Worm (Caenorhabditis elegans) whole organism, L1 larva: ENCODE data around the gene mpz-3.

Experiments
- C04F5.9 ChIP-seq: sonication (generic microtip); optimal IDR thresholded peaks from 2 replicates; lab custom pipeline; 2016; ENCODE audit warnings: missing genetic modification characterization, missing compliant biosample characterization
- C34B4.2 ChIP-seq: sonication (generic microtip); optimal IDR thresholded peaks from 2 replicates; lab custom pipeline; 2017; ENCODE audit warnings: mild to moderate bottlenecking, missing genetic modification characterization, missing compliant biosample characterization
- F16B12.6 ChIP-seq: fragments of 150-350 bp; optimal IDR thresholded peaks from 2 replicates; lab custom pipeline; 2014; ENCODE audit warnings: missing biosample characterization, missing genetic modification characterization
- alr-1 ChIP-seq: fragments of 200-800 bp; sonication (Bioruptor generic); optimal IDR thresholded peaks from 2 replicates; lab custom pipeline; 2018; ENCODE audit warnings: borderline replicate concordance, mild to moderate bottlenecking, missing genetic modification characterization, missing compliant biosample characterization
- aly-2 ChIP-seq: fragments of 150-350 bp; optimal IDR thresholded peaks from 2 replicates; lab custom pipeline; 2014; ENCODE audit warnings: missing biosample characterization, missing genetic modification characterization
- ama-1 ChIP-seq: fragments of 150-350 bp; optimal IDR thresholded peaks from 2 replicates; lab custom pipeline; 2014
- blmp-1 ChIP-seq: fragments of 150-350 bp; optimal IDR thresholded peaks from 2 replicates; lab custom pipeline; 2014; ENCODE audit warnings: missing biosample characterization, missing genetic modification characterization
- ceh-82 ChIP-seq, 3 experiments: fragments of 150-350 bp in 1 of 3; sonication (generic microtip) in 2 of 3; optimal IDR thresholded peaks; 2 replicates each; lab custom pipeline; 2014 to 2017; ENCODE audit warnings: missing biosample characterization in 3 of 3, missing genetic modification characterization in 3 of 3
- ceh-88 ChIP-seq: fragments of 200-800 bp; sonication (Bioruptor generic); IDR thresholded peaks from 2 replicates; pipeline ENCODE4 v1.3.6; 2022; ENCODE audit warnings: missing genetic modification characterization, missing compliant biosample characterization
- ceh-90 ChIP-seq: sonication (generic microtip); optimal IDR thresholded peaks from 2 replicates; lab custom pipeline; 2016; ENCODE audit warnings: missing genetic modification characterization, missing compliant biosample characterization
- dpl-1 ChIP-seq, 3 experiments: fragments of 150-350 bp in 2 of 3; sonication (generic microtip) in 1 of 3; optimal IDR thresholded peaks; 2 replicates each; lab custom pipeline; 2014 to 2017; ENCODE audit warnings: missing biosample characterization in 3 of 3, missing genetic modification characterization in 3 of 3, missing genetic modification reagents in 3 of 3
- dsc-1 ChIP-seq: sonication (generic microtip); optimal IDR thresholded peaks from 2 replicates; lab custom pipeline; 2016; ENCODE audit warnings: mild to moderate bottlenecking, missing genetic modification characterization, missing compliant biosample characterization
- efl-3 ChIP-seq: fragments of 200-800 bp; sonication (Bioruptor generic); optimal IDR thresholded peaks from 2 replicates; lab custom pipeline; 2018; ENCODE audit warnings: mild to moderate bottlenecking, missing genetic modification characterization, missing compliant biosample characterization
- egl-13 ChIP-seq: sonication (generic microtip); optimal IDR thresholded peaks from 2 replicates; lab custom pipeline; 2016; ENCODE audit warnings: missing genotype, missing genetic modification reagents, missing genetic modification characterization, missing compliant biosample characterization
- egl-27 ChIP-seq, 2 experiments: fragments of 150-350 bp in 1 of 2; sonication (generic microtip); optimal IDR thresholded peaks; 3 replicates each; lab custom pipeline; 2017 to 2018; ENCODE audit warnings: missing biosample characterization in 2 of 2, missing genetic modification characterization in 2 of 2, missing genetic modification reagents in 2 of 2
- elt-3 ChIP-seq, 6 experiments: fragments of 150-350 bp in 1 of 6; sonication (generic microtip); optimal IDR thresholded peaks; 2 replicates each; lab custom pipeline; 2017 to 2018; ENCODE audit warnings: missing biosample characterization in 6 of 6, missing genetic modification characterization in 6 of 6, inconsistent platforms in 1 of 6
- ets-5 ChIP-seq: fragments of 200-800 bp; sonication (Bioruptor generic); IDR thresholded peaks from 2 replicates; pipeline ENCODE4 v1.3.6; 2022; ENCODE audit warnings: missing genetic modification characterization, missing compliant biosample characterization
- fkh-8 ChIP-seq: sonication (generic microtip); optimal IDR thresholded peaks from 2 replicates; lab custom pipeline; 2016; ENCODE audit warnings: mild to moderate bottlenecking, missing genetic modification characterization, missing compliant biosample characterization
- grh-1 ChIP-seq: fragments of 200-800 bp; sonication (Bioruptor generic); IDR thresholded peaks from 2 replicates; pipeline ENCODE4 v1.3.6; 2022; ENCODE audit warnings: missing genetic modification reagents, missing genetic modification characterization, missing compliant biosample characterization
- hlh-4 ChIP-seq: sonication (generic microtip); optimal IDR thresholded peaks from 2 replicates; lab custom pipeline; 2016; ENCODE audit warnings: mild to moderate bottlenecking, missing genetic modification characterization, missing compliant biosample characterization
- hpl-2 ChIP-seq: fragments of 150-350 bp; optimal IDR thresholded peaks from 2 replicates; lab custom pipeline; 2014; ENCODE audit warnings: missing biosample characterization, missing genetic modification reagents, missing genetic modification characterization
- isw-1 ChIP-seq: fragments of 200-800 bp; sonication (Bioruptor generic); IDR thresholded peaks from 2 replicates; pipeline ENCODE4 v1.3.6; 2022; ENCODE audit warnings: missing genetic modification characterization, missing compliant biosample characterization
- jun-1 ChIP-seq: fragments of 150-350 bp; optimal IDR thresholded peaks from 2 replicates; lab custom pipeline; 2014; ENCODE audit warnings: missing biosample characterization, missing genetic modification reagents, missing genetic modification characterization
- lin-13 ChIP-seq: fragments of 150-350 bp; optimal IDR thresholded peaks from 2 replicates; lab custom pipeline; 2014; ENCODE audit warnings: missing biosample characterization, missing genetic modification reagents, missing genetic modification characterization
- lin-15B ChIP-seq: fragments of 150-350 bp; sonication (generic microtip); optimal IDR thresholded peaks from 3 replicates; lab custom pipeline; 2014; ENCODE audit warnings: missing biosample characterization, missing genetic modification characterization
- lin-39 ChIP-seq: fragments of 150-350 bp; optimal IDR thresholded peaks from 2 replicates; lab custom pipeline; 2014; ENCODE audit warnings: missing biosample characterization, missing genetic modification reagents, missing genetic modification characterization
- lsy-2 ChIP-seq, 2 experiments: fragments of 150-350 bp; optimal IDR thresholded peaks; 2 replicates each; lab custom pipeline; 2014; ENCODE audit warnings: missing biosample characterization in 2 of 2, missing genetic modification characterization in 2 of 2
- mab-9 ChIP-seq: fragments of 200-800 bp; sonication (Bioruptor generic); IDR thresholded peaks from 2 replicates; pipeline ENCODE4 v1.3.6; 2022; ENCODE audit warnings: missing genetic modification reagents, missing genetic modification characterization, missing compliant biosample characterization
- mdl-1 ChIP-seq, 2 experiments: fragments of 150-350 bp; optimal IDR thresholded peaks; 2 replicates each; lab custom pipeline; 2014 to 2017; ENCODE audit warnings: missing biosample characterization in 2 of 2, missing genetic modification characterization in 2 of 2, inconsistent platforms in 1 of 2
- nhr-11 ChIP-seq: fragments of 150-350 bp; optimal IDR thresholded peaks from 2 replicates; lab custom pipeline; 2014; ENCODE audit warnings: missing biosample characterization, missing genetic modification characterization
- nhr-12 ChIP-seq: sonication (generic microtip); optimal IDR thresholded peaks from 2 replicates; lab custom pipeline; 2017; ENCODE audit warnings: missing biosample characterization, missing genetic modification characterization
- nhr-20 ChIP-seq: sonication (generic microtip); optimal IDR thresholded peaks from 2 replicates; lab custom pipeline; 2016; ENCODE audit warnings: mild to moderate bottlenecking, missing genetic modification characterization, missing compliant biosample characterization
- nhr-47 ChIP-seq: sonication (generic microtip); optimal IDR thresholded peaks from 2 replicates; lab custom pipeline; 2016; ENCODE audit warnings: mild to moderate bottlenecking, missing genetic modification characterization, moderate library complexity, missing compliant biosample characterization
- nhr-71 ChIP-seq: sonication (generic microtip); optimal IDR thresholded peaks from 2 replicates; lab custom pipeline; 2016; ENCODE audit warnings: mild to moderate bottlenecking, missing genetic modification characterization, moderate library complexity, missing compliant biosample characterization
- nhr-77 ChIP-seq: fragments of 150-350 bp; optimal IDR thresholded peaks from 2 replicates; lab custom pipeline; 2014; ENCODE audit warnings: missing biosample characterization, missing genetic modification characterization
- nhr-84 ChIP-seq: sonication (generic microtip); optimal IDR thresholded peaks from 2 replicates; lab custom pipeline; 2017; ENCODE audit warnings: missing biosample characterization, missing genetic modification characterization
- nhr-85 ChIP-seq: sonication (generic microtip); peaks from one replicate; lab custom pipeline; 2016; ENCODE audit warnings: missing genetic modification characterization, inconsistent platforms, missing compliant biosample characterization
- nhr-90 ChIP-seq: sonication (generic microtip); optimal IDR thresholded peaks from 2 replicates; lab custom pipeline; 2016; ENCODE audit warnings: mild to moderate bottlenecking, missing genetic modification characterization, missing compliant biosample characterization; ENCODE audit not compliant: poor library complexity
- pag-3 ChIP-seq: sonication (generic microtip); optimal IDR thresholded peaks from 2 replicates; lab custom pipeline; 2017; ENCODE audit warnings: missing genetic modification characterization, mild to moderate bottlenecking, missing compliant biosample characterization, antibody characterized with exemption, borderline replicate concordance; ENCODE audit not compliant: insufficient read depth
- pqm-1 ChIP-seq: sonication (generic microtip); optimal IDR thresholded peaks from 3 replicates; lab custom pipeline; 2017; ENCODE audit warnings: missing biosample characterization, missing genetic modification characterization
- skn-1 ChIP-seq: fragments of 150-350 bp; optimal IDR thresholded peaks from 2 replicates; lab custom pipeline; 2014; ENCODE audit warnings: missing biosample characterization, missing genetic modification characterization
- snpc-4 ChIP-seq: fragments of 150-350 bp; optimal IDR thresholded peaks from 2 replicates; lab custom pipeline; 2014; ENCODE audit warnings: missing biosample characterization, missing genetic modification characterization
- sptf-1 ChIP-seq: fragments of 150-350 bp; optimal IDR thresholded peaks from 2 replicates; lab custom pipeline; 2014; ENCODE audit warnings: missing biosample characterization, missing genetic modification characterization
- sup-37 ChIP-seq: fragments of 200-800 bp; sonication (Bioruptor generic); optimal IDR thresholded peaks from 2 replicates; lab custom pipeline; 2018; ENCODE audit warnings: mild to moderate bottlenecking, missing genetic modification characterization, missing compliant biosample characterization
- swsn-7 ChIP-seq: sonication (generic microtip); optimal IDR thresholded peaks from 2 replicates; lab custom pipeline; 2016; ENCODE audit warnings: missing genetic modification characterization, missing compliant biosample characterization
- tbx-2 ChIP-seq: sonication (generic microtip); optimal IDR thresholded peaks from 2 replicates; lab custom pipeline; 2016; ENCODE audit warnings: missing genetic modification characterization, missing compliant biosample characterization
- tlp-1 ChIP-seq: fragments of 150-350 bp; optimal IDR thresholded peaks from 2 replicates; lab custom pipeline; 2014; ENCODE audit warnings: missing biosample characterization, missing genetic modification characterization
- unc-130 ChIP-seq: fragments of 150-350 bp; optimal IDR thresholded peaks from 2 replicates; lab custom pipeline; 2017; ENCODE audit warnings: missing biosample characterization, missing genetic modification characterization, inconsistent platforms
- unc-30 ChIP-seq: sonication (generic microtip); optimal IDR thresholded peaks from 2 replicates; lab custom pipeline; 2017; ENCODE audit warnings: missing biosample characterization, missing genetic modification characterization
- unc-86 ChIP-seq: sonication (generic microtip); optimal IDR thresholded peaks from 2 replicates; lab custom pipeline; 2016; ENCODE audit warnings: missing genetic modification characterization, missing compliant biosample characterization
- unc-98 ChIP-seq: fragments of 200-800 bp; sonication (Bioruptor generic); IDR thresholded peaks from 2 replicates; pipeline ENCODE4 v1.3.6; 2022; ENCODE audit warnings: missing genetic modification characterization, missing compliant biosample characterization
- xbp-1 ChIP-seq: sonication (generic microtip); optimal IDR thresholded peaks from 2 replicates; lab custom pipeline; 2016; ENCODE audit warnings: missing genetic modification characterization, missing compliant biosample characterization
- zip-4 ChIP-seq: fragments of 200-800 bp; sonication (Bioruptor generic); optimal IDR thresholded peaks from 2 replicates; lab custom pipeline; 2018; ENCODE audit warnings: mild to moderate bottlenecking, missing genetic modification characterization, moderate library complexity, missing compliant biosample characterization
- ztf-4 ChIP-seq: fragments of 150-350 bp; optimal IDR thresholded peaks from 2 replicates; lab custom pipeline; 2014; ENCODE audit warnings: missing biosample characterization, missing genetic modification characterization

mpz-3 gene

DNA sequence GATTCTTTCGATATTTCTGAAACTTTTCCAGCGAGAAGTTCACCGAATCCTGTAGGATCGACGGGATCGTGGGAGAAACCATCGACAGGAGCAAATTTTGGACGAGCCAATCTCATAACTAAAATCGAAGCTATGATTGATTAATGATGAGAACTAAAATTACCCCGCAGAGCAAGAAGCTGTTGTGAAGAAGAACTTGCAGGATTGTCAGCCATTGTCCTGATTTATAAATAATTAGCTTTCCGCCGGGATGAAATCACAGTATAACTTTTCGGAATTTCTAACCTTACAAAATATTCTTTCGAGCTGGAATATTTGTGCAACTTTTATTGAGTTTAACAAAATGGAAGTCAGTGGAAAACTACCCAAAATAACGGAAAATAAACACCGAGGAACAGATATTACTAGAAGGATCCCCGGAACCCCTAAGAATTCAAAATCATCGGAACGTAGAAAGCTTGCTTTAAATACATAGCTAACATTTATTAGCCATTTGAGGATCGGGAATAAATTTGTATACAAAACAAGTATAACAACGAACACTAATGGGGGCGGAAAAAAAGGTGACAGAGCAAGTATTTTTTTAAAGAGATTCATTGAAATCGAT, 22.2 kb upstream of the mpz-3 start, which contains the start of gene C56C10.7 (continued):
- TF ChIP-seq lsy-2 (tag; optimal IDR thresholded peaks at IDR 0.05; lab: Kevin White, UChicago) (peak in 1 of 2 experiments; percentile 15), lin-39 (tag; lab: Kevin White, UChicago) (no peak), tlp-1 (tag; lab: Kevin White, UChicago) (no peak), unc-130 (no peak), nhr-85 (tag; lab: Kevin White, UChicago) (peak; percentile 24), nhr-47 (no peak), zip-4 (no peak), sup-37 (GFP tag; lab: Kevin White, UChicago) (no peak), nhr-90 (tag; lab: Kevin White, UChicago) (peak; percentile 39), ceh-88 (no peak), alr-1 (tag; lab: Kevin White, UChicago) (no peak), ceh-90 (no peak), C34B4.2 (no peak), unc-86 (tag; lab: Kevin White, UChicago) (no peak), fkh-8 (no peak), unc-30 (no peak), ets-5 (GFP tag; lab: Robert Waterston, UW) (no peak), skn-1 (tag; lab: Kevin White, UChicago) (no peak), nhr-12 (tag; lab: Kevin White, UChicago) (no peak), grh-1 (no peak), pqm-1 (tag; lab: Kevin White, UChicago) (no peak), sptf-1 (tag; lab: Kevin White, UChicago) (no peak), aly-2 (tag; lab: Kevin White, UChicago) (peak; percentile 75), pag-3 (no peak), isw-1 (GFP tag; lab: Robert Waterston, UW) (no peak), mab-9 (GFP tag; lab: Robert Waterston, UW) (no peak), efl-3 (no peak), blmp-1 (tag; lab: Kevin White, UChicago) (no peak), nhr-20 (peak; percentile 1), C04F5.9 (tag; lab: Kevin White, UChicago) (no peak), nhr-77 (tag; lab: Kevin White, UChicago) (no peak), ama-1 (lab: Kevin White, UChicago) (peak; percentile 62), nhr-11 (tag; lab: Kevin White, UChicago) (no peak), dsc-1 (no peak), lin-13 (GFP tag; lab: Kevin White, UChicago) (no peak), snpc-4 (no peak), ztf-4 (tag; lab: Kevin White, UChicago) (no peak), tbx-2 (tag; lab: Kevin White, UChicago) (no peak), F16B12.6 (tag; lab: Kevin White, UChicago) (no peak), nhr-84 (no peak), hpl-2 (GFP tag; lab: Kevin White, UChicago) (no peak), xbp-1 (tag; lab: Kevin White, UChicago) (no peak), mdl-1 (tag; optimal IDR thresholded peaks at IDR 0.05; lab: Kevin White, UChicago) (no peak), unc-98 (GFP tag; lab: Robert Waterston, UW) (no peak), egl-27 (tag; optimal IDR thresholded peaks at IDR 0.05; lab: Kevin White, UChicago) (no peak), swsn-7 (tag; lab: Kevin White, UChicago) (no peak), elt-3 (tag; optimal IDR thresholded peaks at IDR 0.05; lab: Kevin White, UChicago) (no peak), jun-1 (no peak), dpl-1 (GFP tag; optimal IDR thresholded peaks at IDR 0.05; lab: Kevin White, UChicago) (no peak), nhr-71 (peak; percentile 11), lin-15B (no peak), egl-13 (tag; lab: Kevin White, UChicago) (no peak), ceh-82 (tag; optimal IDR thresholded peaks at IDR 0.05; lab: Kevin White, UChicago) (peak in 1 of 3 experiments; percentile 16), hlh-4 (tag; lab: Kevin White, UChicago) (no peak)
